Fruit fly (Drosophila melanogaster) whole organism, pupa: ENCODE data around the gene CG4456.
A peak's percentile ranks its signal among the peaks of the same experiment; 100 is the strongest.

Experiments
- CG13204 ChIP-seq: fragments of 200-800 bp; sonication (Bioruptor generic); optimal IDR thresholded peaks from 2 replicates; lab custom pipeline; 2018; ENCODE audit warnings: missing biosample characterization, mild to moderate bottlenecking, missing genetic modification characterization, moderate library complexity
- CG14655 ChIP-seq: fragments of 200-800 bp; sonication (Bioruptor generic); optimal IDR thresholded peaks from 3 replicates; lab custom pipeline; 2017; ENCODE audit warnings: mild to moderate bottlenecking, missing biosample characterization, missing genetic modification reagents, missing genetic modification characterization
- CG34367 ChIP-seq: fragments of 200-800 bp; sonication (Bioruptor generic); optimal IDR thresholded peaks from 2 replicates; lab custom pipeline; 2018; ENCODE audit warnings: missing biosample characterization, mild to moderate bottlenecking, missing genetic modification characterization
- CG8159 ChIP-seq: fragments of 200-800 bp; sonication (Bioruptor generic); optimal IDR thresholded peaks from 3 replicates; lab custom pipeline; 2018; ENCODE audit warnings: missing biosample characterization, mild to moderate bottlenecking, missing genetic modification characterization, moderate library complexity
- EcR ChIP-seq: fragments of 200-800 bp; sonication (Bioruptor generic); optimal IDR thresholded peaks from 3 replicates; lab custom pipeline; 2019; ENCODE audit warnings: missing biosample characterization, missing genetic modification characterization, mild to moderate bottlenecking, moderate library complexity, missing genetic modification reagents
- Pif1A ChIP-seq: fragments of 200-800 bp; sonication (Bioruptor generic); optimal IDR thresholded peaks from 3 replicates; lab custom pipeline; 2016; ENCODE audit warnings: missing biosample characterization, missing genetic modification characterization
- Pif1B ChIP-seq: fragments of 200-800 bp; sonication (Bioruptor generic); optimal IDR thresholded peaks from 3 replicates; lab custom pipeline; 2016; ENCODE audit warnings: missing biosample characterization, missing genetic modification characterization
- Snoo ChIP-seq: fragments of 200-800 bp; sonication (Bioruptor generic); optimal IDR thresholded peaks from 3 replicates; lab custom pipeline; 2017; ENCODE audit warnings: missing biosample characterization, mild to moderate bottlenecking, missing genetic modification characterization, inconsistent platforms
- rn ChIP-seq: fragments of 200-800 bp; sonication (Bioruptor generic); IDR thresholded peaks from 2 replicates; pipeline ENCODE4 v1.3.6; 2022; ENCODE audit warnings: missing biosample characterization, missing genetic modification characterization

dm6 chr3L:9396704-9397103 lies 24.2 kb downstream of the CG4456 start:
- TF ChIP-seq CG14655 (GFP tag; lab: Kevin White, UChicago) (no peak), Snoo (tag; lab: Kevin White, UChicago) (no peak), rn (GFP tag; lab: Robert Waterston, UW) (no peak), CG13204 (GFP tag; lab: Kevin White, UChicago) (no peak), CG8159 (tag; lab: Kevin White, UChicago) (no peak), Pif1A (GFP tag; lab: Kevin White, UChicago) (no peak), Pif1B (GFP tag; lab: Kevin White, UChicago) (no peak), EcR (GFP tag; lab: Kevin White, UChicago) (peak; percentile 33), CG34367 (no peak)
